Worm (Caenorhabditis elegans): ENCODE measurements around the gene nspd-5.

Gene nspd-5

DNA sequence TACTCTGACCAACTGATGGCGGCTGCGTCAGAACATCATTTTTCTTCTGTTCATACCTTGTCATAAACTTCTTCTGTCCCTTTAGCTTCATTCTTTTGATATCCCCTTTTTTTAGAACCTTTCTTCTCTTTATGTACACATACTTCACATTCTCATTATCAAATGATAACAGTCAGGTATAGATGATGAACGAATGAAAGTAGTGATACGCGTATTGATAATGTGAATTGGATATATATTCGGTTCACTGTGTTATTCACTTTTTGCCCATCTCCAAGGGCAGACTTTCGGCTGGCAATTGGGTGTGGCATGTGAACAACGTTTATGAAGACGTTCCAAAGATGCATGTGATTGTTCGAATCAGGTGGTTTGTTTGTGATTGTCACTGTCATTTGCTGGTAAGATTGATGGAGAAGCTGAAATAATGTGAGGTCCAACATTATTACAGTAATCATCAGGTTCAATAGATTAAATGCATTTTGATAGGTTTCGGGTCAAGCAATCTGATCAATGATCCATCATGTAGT is 14.2 kb upstream of the nspd-5 start, which contains the start of gene F11G11.15 (continued):
- TF ChIP-seq Y75B8A.6 (GFP tag; IDR thresholded peaks at IDR 0.05) (no peak), aly-2 (tag; optimal IDR thresholded peaks at IDR 0.05) (no peak), unc-62 (GFP tag; optimal IDR thresholded peaks at IDR 0.05 in 1 of 2) (no peak), unc-62 (tag; optimal IDR thresholded peaks at IDR 0.05) (no peak), hlh-11 (tag; optimal IDR thresholded peaks at IDR 0.05) (peak; percentile 45), ama-1 (optimal IDR thresholded peaks at IDR 0.05) (no peak), hlh-30 (tag; optimal IDR thresholded peaks at IDR 0.05; ENCODE audit: insufficient read depth) (peak; percentile 66), lin-38 (GFP tag; IDR thresholded peaks at IDR 0.05) (no peak), spr-3 (GFP tag; optimal IDR thresholded peaks at IDR 0.05) (no peak), lim-7 (GFP tag; IDR thresholded peaks at IDR 0.05) (no peak), ctbp-1 (GFP tag; IDR thresholded peaks at IDR 0.05) (no peak), mxl-3 (GFP tag; optimal IDR thresholded peaks at IDR 0.05) (peak; percentile 81), daf-16 (GFP tag; optimal IDR thresholded peaks at IDR 0.05) (no peak), daf-16 (tag; optimal IDR thresholded peaks at IDR 0.05) (no peak), fos-1 (tag; optimal IDR thresholded peaks at IDR 0.05) (no peak), nhr-11 (tag; optimal IDR thresholded peaks at IDR 0.05) (no peak), F44E2.7 (GFP tag; IDR thresholded peaks at IDR 0.05) (no peak)

DNA sequence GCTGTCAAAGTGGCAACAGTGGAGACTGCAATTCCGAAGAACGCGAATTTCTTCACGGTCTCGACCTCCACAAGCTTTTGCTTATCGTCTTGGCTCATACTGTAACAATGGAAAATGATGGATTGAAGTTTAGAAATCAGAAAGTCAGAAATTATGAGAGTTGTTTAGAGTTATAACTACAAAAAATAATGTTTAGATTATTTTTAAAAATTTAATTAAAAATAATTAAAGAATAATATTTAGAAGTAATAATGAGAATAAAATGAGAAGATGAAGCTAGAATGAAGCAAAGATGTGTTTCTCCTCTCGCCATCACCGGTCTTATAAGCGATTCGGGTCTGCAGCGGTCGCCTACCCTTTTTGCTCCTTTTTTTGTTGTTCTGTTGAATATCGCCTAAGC is 12.9 kb upstream of the nspd-5 start, which contains the start of gene col-73:
Gene col-73, minus strand, starts transcription at position 101 of the 400 bp plus-strand sequence.
- TF ChIP-seq mxl-2 (GFP tag; conservative IDR thresholded peaks at IDR 0.05) (no peak), F10B5.3 (tag; optimal IDR thresholded peaks at IDR 0.05) (no peak), T20F7.1 (GFP tag; optimal IDR thresholded peaks at IDR 0.05) (no peak), nhr-25 (tag; optimal IDR thresholded peaks at IDR 0.05; ENCODE audit: borderline replicate concordance, insufficient read depth) (no peak), ZK546.5 (tag; optimal IDR thresholded peaks at IDR 0.05) (no peak), ceh-62 (tag; optimal IDR thresholded peaks at IDR 0.05) (no peak), T26A8.4 (GFP tag; IDR thresholded peaks at IDR 0.05) (no peak), jun-1 (tag; optimal IDR thresholded peaks at IDR 0.05) (no peak)

- TF ChIP-seq set-16 (GFP tag; IDR thresholded peaks at IDR 0.05) = peak; percentile 98
- 0 out of 2 replicates have a peak, but pooled peaks have one; percentile 17 for TF ChIP-seq T26A8.4 (GFP tag; IDR thresholded peaks at IDR 0.05)
- TF ChIP-seq F26F4.8 (GFP tag; conservative IDR thresholded peaks at IDR 0.05) = 0 out of 2 replicates have a peak, but pooled peaks have one; percentile 24
- 0 out of 4 replicates have a peak, but pooled peaks of 1 of the 2 experiments have one; percentile 49 for TF ChIP-seq madf-5 (GFP tag; IDR thresholded peaks at IDR 0.05)
- TF ChIP-seq Y48G9A.11 (GFP tag; IDR thresholded peaks at IDR 0.05) = 0 out of 2 replicates have a peak, but pooled peaks have one; percentile 13
Observed at ce11 chrII:4872359-4872758, 12.2 kb upstream of the nspd-5 start.

ce11 chrII:4871834-4872233 is 11.7 kb upstream of the nspd-5 start:
- TF ChIP-seq F26F4.8 (GFP tag; conservative IDR thresholded peaks at IDR 0.05) = no peak
- peak; percentile 20 for TF ChIP-seq ceh-82 (tag; optimal IDR thresholded peaks at IDR 0.05)

- TF ChIP-seq lin-13 (GFP tag; optimal IDR thresholded peaks at IDR 0.05) = no peak
- no peak for TF ChIP-seq Y48G9A.11 (GFP tag; IDR thresholded peaks at IDR 0.05)
- no peak for TF ChIP-seq hif-1 (tag; optimal IDR thresholded peaks at IDR 0.05)
- no peak for TF ChIP-seq lim-7 (GFP tag; IDR thresholded peaks at IDR 0.05)
Observed at ce11 chrII:4870691-4871090, 10.5 kb upstream of the nspd-5 start, which contains the start of gene col-20. Gene col-20, minus strand, starts transcription at chrII:4870791.
